Worm (Caenorhabditis elegans): ENCODE results near the gene laat-1.

The laat-1 gene

DNA sequence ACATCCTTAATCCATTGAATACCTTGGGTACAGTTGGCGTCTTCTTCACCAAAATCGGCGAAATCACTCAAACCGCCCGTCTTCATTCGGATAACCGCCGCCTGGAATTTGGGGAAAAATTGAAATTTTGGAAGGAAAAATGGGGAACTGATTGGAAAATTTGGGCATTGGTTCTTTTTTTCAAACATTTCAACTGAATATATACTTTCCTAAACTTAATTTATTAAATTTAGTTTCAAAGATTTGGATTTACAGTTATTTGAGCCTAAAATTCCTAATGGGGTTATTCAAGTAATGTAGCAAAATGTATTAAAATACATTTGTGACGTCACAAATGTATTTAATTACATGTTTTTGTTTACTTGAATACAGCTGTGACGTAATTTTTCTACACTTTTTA lies at the start of gene laat-1:
laat-1 (minus strand) TSS at position 101 of the 400 bp plus-strand sequence.
- TF ChIP-seq unc-62 (GFP tag; optimal IDR thresholded peaks at IDR 0.05): no peak

DNA sequence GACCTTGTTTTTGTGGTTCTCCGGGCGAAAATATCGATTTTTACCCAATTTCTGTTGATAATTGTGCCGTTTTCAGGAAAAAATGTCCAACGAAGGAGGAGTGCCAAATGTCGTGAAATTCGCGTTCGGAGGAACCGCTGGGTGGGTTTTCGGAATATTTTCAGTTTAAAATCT lies 48.8 kb upstream of the laat-1 start, which contains the start of gene misc-1:
misc-1 (plus strand) TSS at position 75 of the 174 bp plus-strand sequence.
- TF ChIP-seq unc-62 (GFP tag; optimal IDR thresholded peaks at IDR 0.05): no peak

DNA sequence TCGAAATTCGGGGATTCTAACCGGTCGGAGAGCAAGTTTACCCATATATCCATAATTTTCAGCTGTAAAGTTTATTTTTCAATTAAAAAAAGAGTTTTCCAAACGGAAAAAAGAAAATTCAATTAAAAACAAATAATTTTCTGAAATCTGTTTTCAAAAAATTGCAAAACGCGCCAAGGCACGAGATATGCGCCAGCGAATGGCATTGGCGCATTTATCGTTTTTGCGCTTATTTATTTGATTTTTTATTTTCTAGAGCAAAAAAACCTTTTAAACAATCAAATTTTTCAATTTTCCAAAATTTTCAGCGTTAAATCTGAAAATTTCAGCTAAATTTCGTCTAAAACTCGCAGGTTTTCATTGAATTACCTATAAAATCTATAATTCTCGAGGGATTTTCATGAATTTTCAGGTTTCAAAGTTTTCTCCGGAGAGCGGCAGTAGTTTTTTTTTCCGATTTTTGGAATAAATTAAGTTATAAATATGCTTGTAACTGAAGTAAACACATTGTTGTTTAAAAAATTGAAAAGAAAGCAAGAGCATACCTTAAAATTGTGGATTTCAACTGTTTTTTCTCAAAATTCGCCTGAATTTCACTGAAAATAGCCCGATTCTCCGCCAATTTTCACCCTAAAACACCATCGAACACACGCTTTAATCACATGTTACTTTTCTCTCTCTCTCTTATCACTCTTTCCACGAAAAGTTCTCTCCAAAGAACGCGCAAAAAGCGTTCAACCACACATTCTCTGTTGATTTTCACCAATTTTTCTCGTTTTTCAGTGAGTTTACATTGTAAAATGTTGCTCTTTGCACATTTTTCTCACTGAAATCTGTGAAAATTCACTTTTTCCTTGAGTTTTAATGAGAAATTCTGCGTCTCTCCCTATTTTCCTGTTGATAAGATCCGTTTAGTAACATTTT lies 48.3 kb upstream of the laat-1 start, which contains the start of gene B0432.10:
B0432.10 (minus strand) TSS at position 649 of the 924 bp plus-strand sequence.
- no peak for TF ChIP-seq unc-62 (GFP tag; optimal IDR thresholded peaks at IDR 0.05)

DNA sequence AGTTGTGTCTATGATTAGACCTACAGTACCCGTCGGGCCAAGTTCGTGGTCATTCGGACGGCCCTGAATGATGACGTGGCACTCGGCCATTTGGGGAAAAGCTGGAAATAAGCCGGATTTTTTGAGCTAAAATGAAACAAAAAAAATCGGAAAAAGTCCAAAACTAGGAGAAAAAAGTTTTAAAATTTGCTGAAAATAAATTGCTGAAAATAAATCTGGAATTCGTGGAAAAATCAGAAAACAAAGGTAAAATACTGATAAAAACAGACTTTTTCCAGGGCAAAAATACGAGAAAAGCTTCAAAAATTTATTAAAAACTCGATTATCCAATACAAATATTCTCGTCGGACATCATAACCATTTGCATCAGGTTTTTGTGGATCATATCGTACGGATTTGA lies 46.0 kb upstream of the laat-1 start, which contains the start of gene B0432.9:
B0432.9 (minus strand) TSS at position 101 of the 400 bp plus-strand sequence.
- no peak for TF ChIP-seq unc-62 (GFP tag; optimal IDR thresholded peaks at IDR 0.05)

DNA sequence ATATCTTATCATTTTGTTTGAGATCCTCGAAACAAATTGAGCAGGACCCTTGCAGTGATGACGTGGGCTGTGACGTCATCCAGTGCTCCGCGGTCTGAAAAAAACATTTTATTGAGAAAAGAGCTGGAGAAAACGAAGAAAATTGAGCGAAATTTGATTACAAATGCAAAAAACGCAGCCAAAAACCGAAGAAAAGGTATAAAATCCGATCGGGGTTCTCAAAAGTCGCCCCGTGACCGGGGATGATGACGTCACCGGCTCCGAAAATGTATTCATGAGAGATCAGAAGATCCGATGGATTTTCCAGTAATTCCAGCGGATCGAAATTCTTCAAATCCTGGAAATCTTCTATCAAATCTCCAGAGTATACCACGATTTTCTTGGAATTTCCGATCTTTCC lies 44.9 kb upstream of the laat-1 start, which contains the start of gene trul-1:
trul-1 (minus strand) TSS at position 101 of the 400 bp plus-strand sequence.
- no peak for TF ChIP-seq unc-62 (GFP tag; optimal IDR thresholded peaks at IDR 0.05)

DNA sequence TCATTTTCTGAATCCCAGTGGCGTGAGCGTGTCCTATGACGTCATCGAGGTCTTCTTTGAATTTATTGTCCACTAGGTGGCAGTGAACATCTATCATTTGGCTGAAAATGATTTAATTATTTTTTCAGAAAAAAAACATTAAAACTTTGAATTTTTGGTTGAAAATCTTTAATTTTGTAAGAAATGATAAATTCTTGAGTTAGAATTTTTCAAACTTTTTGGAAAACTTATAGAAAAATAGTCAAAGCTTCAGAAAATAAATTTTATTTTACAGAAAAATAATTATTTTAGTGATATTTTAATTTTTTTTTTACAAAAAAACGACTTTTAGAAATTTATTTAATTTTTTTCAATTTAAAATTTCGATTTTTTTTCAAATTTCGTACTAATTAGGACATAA lies 41.0 kb upstream of the laat-1 start, which contains the start of gene B0432.8:
B0432.8 (minus strand) TSS at position 101 of the 400 bp plus-strand sequence.
- no peak for TF ChIP-seq unc-62 (GFP tag; optimal IDR thresholded peaks at IDR 0.05)

DNA sequence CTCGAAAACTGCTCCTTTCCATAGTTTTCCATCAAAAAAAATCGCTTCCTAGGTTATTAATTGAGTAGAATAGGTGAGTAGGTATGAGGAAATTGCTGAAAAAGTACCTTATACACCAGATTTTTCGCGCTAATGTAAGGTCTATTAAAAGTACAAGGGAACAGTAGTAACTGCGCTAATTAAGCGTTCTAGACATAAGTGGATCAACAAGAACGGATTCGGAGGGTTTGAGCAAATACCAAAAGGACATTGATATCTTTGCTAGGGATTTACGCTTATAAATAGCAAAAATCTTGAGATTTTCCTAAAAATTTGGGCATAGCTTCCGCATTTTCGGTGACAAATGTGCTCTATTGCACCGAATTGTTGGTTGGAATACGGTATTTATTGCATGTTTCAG lies 36.3 kb upstream of the laat-1 start, which contains the start of gene B0432.7:
B0432.7 (minus strand) TSS at position 101 of the 400 bp plus-strand sequence.
- TF ChIP-seq unc-62 (GFP tag; optimal IDR thresholded peaks at IDR 0.05): no peak

DNA sequence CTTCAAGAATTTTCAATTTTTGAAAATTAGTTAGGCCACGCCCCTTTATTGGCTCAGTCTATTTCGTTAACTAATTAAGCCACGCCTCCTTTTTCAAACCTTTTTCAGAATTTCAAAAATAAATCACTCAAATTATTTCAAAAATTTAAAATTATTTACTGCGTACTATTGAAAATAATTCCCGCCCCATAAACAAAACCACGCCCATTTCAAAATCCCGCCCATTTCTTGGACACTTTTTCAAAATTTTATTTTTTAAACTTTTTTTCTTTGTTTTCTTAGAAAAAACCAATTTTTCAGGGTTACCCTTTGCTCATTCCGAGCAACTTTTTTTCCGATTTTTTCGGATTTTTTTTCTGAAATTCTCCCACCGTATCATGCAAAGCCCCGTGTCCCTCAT lies 26.4 kb upstream of the laat-1 start, which contains the start of gene B0432.14:
B0432.14 (plus strand) TSS at position 301 of the 400 bp plus-strand sequence.
- TF ChIP-seq unc-62 (GFP tag; optimal IDR thresholded peaks at IDR 0.05): no peak

DNA sequence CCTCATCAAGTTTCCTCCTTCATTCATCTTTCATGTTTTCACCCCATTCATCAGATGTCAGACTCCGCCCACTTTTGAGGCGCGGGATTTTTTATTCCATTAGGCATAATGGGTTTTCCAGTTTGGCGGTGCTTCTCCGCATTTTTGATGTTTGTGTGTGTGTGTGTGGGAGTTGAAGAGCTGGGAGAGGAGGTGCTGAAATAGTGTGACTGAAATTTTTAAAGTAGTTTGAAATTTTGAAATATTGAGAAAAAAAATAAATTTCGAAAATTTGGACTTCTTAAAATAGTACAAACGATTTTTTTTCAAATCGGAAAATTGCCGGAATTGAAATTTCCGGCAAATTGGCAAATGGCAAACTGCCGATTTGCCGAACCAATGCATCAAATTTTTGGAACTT lies 25.9 kb upstream of the laat-1 start, which contains the start of gene scc-2:
scc-2 (minus strand) TSS at position 101 of the 400 bp plus-strand sequence.
- no peak for TF ChIP-seq unc-62 (GFP tag; optimal IDR thresholded peaks at IDR 0.05)

DNA sequence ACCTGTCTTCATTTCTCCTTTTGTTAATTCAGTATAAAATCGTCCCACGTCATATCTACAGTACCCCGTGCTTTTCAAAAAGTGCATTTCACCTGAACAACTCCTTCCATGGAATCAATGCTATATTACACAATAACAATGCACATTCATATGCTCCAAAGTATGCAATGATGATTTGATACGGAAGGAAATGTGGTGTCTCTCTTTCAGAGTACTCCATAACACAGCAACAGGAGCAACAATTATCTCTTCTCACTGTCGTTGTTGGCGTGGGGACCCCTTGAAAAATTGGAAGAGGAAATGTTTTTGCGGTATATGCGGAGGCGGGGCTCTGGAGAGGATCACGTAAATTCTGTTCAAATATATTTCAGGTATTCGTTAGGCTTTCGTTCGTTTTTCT lies 19.9 kb upstream of the laat-1 start, which contains the start of gene cat-2:
cat-2 (plus strand) TSS at position 301 of the 400 bp plus-strand sequence.
- no peak for TF ChIP-seq unc-62 (GFP tag; optimal IDR thresholded peaks at IDR 0.05)

DNA sequence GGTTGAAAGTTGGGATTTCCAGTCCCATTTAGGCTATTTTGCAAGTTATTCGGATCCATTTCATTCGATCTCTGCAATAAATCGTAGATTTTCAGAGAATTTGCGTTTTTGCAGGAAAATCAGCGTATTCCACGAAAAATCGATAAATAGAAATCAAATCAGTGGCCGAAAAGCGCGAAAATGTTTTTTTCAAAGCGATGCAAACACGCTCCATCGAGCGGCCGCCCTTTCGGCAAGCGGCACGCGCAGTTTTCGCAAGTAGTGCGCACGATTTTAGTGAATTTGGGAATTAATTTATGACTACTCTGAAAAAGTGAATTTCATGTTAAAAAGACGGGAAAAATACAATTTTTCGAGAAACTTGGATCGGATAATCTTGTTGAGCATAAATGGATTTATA lies 17.5 kb upstream of the laat-1 start:
- no peak for TF ChIP-seq unc-62 (GFP tag; optimal IDR thresholded peaks at IDR 0.05)

DNA sequence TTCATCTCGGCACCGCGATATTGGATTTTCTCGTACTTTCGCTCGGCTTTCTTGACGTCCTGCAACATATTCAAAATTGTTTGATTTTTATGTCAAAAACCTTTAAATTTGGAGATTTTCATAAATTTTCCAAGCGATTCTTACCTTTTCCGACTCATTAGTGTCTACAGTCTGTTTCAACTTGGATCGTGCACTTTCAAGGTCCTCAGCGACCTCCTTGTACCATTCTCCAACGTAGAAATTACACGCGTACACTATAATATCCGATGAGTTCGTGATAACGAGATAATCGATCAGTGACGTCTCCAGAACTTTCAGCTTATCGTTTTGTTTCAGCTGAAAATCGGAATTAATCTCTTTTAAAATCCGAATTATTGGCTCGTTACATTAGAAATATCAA lies 10.1 kb upstream of the laat-1 start:
- no peak for TF ChIP-seq unc-62 (GFP tag; optimal IDR thresholded peaks at IDR 0.05)

DNA sequence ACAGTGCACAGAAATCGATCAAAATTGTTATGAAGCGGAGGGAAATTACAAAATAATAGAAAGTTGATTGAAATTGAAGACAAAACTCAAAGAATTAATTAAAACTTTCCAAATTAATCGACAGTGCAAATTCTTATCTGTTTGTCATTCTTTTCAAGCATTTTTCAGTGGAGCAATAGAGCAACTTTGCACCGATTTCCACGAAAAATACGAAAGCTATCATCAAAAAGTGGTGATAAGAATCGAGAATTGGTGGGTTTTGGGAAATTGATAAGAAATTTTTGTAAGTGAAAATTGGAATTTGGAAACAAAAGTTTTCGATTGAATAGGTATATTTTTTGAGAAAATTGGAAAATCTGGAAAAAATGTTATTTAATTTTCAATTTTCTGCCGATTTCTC lies 2.4 kb upstream of the laat-1 start:
- no peak for TF ChIP-seq unc-62 (GFP tag; optimal IDR thresholded peaks at IDR 0.05)

DNA sequence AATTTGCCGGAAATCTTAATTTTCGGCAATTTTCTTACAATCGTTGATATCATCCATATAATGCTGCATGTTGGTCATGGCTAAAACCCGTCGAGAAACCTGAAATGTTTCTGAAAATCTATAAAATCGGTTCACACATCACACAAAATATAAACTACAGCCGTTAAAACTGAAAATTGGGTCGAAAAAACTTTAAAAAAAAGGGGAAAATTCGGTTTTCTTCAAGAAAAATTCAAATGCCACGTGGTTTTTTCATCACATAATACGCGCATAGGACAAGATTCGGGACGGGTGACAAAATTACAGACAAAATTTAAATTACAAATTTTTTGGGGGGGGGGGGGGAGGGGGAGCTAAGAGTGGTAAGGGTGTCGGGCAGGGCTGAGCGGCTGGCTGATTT lies 5.0 kb downstream of the laat-1 start, which contains the start of gene Y43H11AL.1:
Y43H11AL.1 (minus strand) TSS at position 101 of the 400 bp plus-strand sequence.
- no peak for TF ChIP-seq unc-62 (GFP tag; optimal IDR thresholded peaks at IDR 0.05)

DNA sequence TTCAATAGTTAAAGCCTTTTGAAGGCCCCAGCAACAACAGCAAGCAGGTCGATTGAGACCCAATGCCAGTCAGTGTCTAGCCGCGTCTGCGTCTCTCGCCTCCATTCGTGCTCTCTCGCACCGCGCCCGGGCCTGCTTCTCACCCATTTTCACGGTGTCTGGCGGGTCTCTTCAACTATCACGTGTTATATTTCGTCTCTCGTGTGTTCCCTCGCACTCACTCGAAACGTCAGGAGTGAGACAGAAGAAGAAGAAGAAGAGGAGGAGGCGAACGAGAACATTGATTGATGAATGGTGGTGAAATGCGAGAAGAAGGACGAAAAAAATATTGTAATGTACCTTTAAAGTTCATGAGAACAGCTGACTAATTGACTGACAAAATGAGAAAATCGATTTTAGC lies 16.4 kb downstream of the laat-1 start:
- TF ChIP-seq unc-62 (GFP tag; optimal IDR thresholded peaks at IDR 0.05): no peak

DNA sequence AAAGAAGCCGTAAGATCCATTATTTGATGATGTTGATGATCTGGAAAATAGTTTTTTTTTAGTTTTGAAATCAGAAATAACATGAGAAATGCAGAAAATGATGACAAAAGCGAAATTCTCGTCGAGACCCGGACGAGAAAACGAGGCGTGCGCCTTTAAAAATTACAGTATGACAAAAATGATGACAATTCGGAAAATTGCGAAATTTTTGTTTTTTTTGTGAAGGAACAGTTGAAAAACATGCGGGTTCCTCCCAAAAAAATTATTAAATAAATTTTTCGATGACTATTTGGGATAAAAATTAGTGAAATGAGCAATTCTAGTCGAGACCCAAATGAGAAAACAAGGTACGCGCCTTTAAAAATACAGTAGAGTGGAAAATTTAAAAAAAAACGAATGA lies 17.0 kb downstream of the laat-1 start, which contains the start of gene ubxn-3:
ubxn-3 (minus strand) TSS at position 66 of the 400 bp plus-strand sequence.
- TF ChIP-seq unc-62 (GFP tag; optimal IDR thresholded peaks at IDR 0.05): no peak

Data from whole organism, dauer.